Fruit fly (Drosophila melanogaster) Kc167 (cell line): ENCODE results near the gene Cyp12e1.

Experiments
- h ChIP-seq: fragments of >200 bp; optimal IDR thresholded peaks from 3 replicates; lab custom pipeline; 2018; ENCODE audit warnings: missing external identifiers
- psq ChIP-seq: fragments of >200 bp; optimal IDR thresholded peaks from 2 replicates; lab custom pipeline; 2017; ENCODE audit warnings: missing external identifiers

- TF ChIP-seq psq (lab: Kevin White, UChicago) (no peak), h (lab: Kevin White, UChicago) (no peak)
Observed at dm6 chr3R:10394368-10394770, 40.2 kb upstream of the Cyp12e1 start.
